Fruit fly (Drosophila melanogaster): Measurements from ENCODE around the gene Fadd.
A peak's percentile ranks its signal among the peaks of the same experiment; 100 is the strongest.

Fadd gene

DNA sequence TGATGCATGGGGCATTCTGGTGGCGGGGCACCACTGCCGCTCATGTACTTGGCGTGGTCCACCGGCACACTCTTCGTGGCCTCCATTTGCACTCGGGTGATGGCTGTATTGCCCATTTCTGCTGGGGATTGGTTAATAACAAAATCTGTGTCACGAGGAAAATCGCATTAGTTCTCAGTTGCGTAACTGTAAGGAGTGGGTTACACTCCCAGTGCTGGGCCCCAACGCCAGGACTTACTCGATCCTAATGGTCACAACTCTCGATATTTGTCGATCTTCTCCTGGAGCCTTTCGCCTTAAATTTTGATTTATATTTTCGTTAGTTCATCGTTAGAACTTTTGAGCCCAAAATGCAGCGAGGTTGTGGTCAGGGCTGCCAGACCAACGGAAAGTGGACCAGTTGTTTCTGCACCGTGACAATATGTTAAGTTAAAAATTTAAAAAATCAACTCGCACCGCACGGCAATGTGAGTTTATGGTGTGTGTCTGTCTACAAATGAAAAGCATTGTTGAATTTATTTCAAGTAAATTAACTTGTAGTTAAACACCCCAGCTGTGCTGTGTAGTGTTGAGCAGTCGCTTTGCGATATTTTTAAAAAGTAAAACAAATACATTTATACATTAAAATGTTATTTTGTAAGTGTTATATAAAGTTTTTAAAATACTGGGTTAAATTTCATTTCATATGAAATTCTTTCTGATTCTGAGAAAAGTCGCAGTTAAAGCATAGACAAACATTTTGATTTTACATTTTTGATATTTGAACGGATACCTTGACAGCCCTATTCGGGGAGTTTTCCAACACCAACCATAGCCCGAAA, 7.1 kb upstream of the Fadd start, which contains the start of the genes Cchl and ND-42 (continued):
- TF ChIP-seq CG3281 (GFP tag; optimal IDR thresholded peaks at IDR 0.05) = peak; percentile 85
- TF ChIP-seq dysf (GFP tag; IDR thresholded peaks at IDR 0.05) = peak; percentile 74; the same call in 2 of the 3 replicates
- TF ChIP-seq Dad (GFP tag; optimal IDR thresholded peaks at IDR 0.05) = peak; percentile 54
- peak; percentile 61 for TF ChIP-seq CG6765 (GFP tag; optimal IDR thresholded peaks at IDR 0.05)
- TF ChIP-seq bowl (GFP tag; IDR thresholded peaks at IDR 0.05) = 0 out of 2 replicates have a peak, but pooled peaks have one; percentile 36
- TF ChIP-seq br (optimal IDR thresholded peaks at IDR 0.05) = no peak
- peak; percentile 48 for TF ChIP-seq CTCF (GFP tag; optimal IDR thresholded peaks at IDR 0.05)
- peak; percentile 92 for TF ChIP-seq CoRest (tag; optimal IDR thresholded peaks at IDR 0.05)
- TF ChIP-seq lmd (GFP tag; IDR thresholded peaks at IDR 0.05) = peak; percentile 64
- peak; percentile 54 for TF ChIP-seq CG1792 (GFP tag; optimal IDR thresholded peaks at IDR 0.05)
- TF ChIP-seq CG8281 (tag; optimal IDR thresholded peaks at IDR 0.05) = no peak
- TF ChIP-seq CG31365 (tag; optimal IDR thresholded peaks at IDR 0.05) = no peak
- peak; percentile 81 for TF ChIP-seq CG16815 (GFP tag; optimal IDR thresholded peaks at IDR 0.05)
- no peak for TF ChIP-seq CG17186 (GFP tag; optimal IDR thresholded peaks at IDR 0.05)
- 0 out of 3 replicates have a peak, but pooled peaks have one; percentile 15 for TF ChIP-seq CG3726 (GFP tag; IDR thresholded peaks at IDR 0.05)
- TF ChIP-seq CG12659 (GFP tag; optimal IDR thresholded peaks at IDR 0.05) = peak; percentile 90
- peak; percentile 81; the same call in 1 of the 2 replicates for TF ChIP-seq CG9932 (GFP tag; IDR thresholded peaks at IDR 0.05)
- TF ChIP-seq twi (tag; optimal IDR thresholded peaks at IDR 0.05) = peak; percentile 67
- peak; percentile 82 for TF ChIP-seq CG2120 (GFP tag; optimal IDR thresholded peaks at IDR 0.05)
- peak; percentile 81 for TF ChIP-seq az2 (GFP tag; optimal IDR thresholded peaks at IDR 0.05)
- peak; percentile 42; the same call in 1 of the 3 replicates for TF ChIP-seq H15 (GFP tag; IDR thresholded peaks at IDR 0.05)
- peak; percentile 84 for TF ChIP-seq CG9727 (GFP tag; optimal IDR thresholded peaks at IDR 0.05)
- TF ChIP-seq Ets97D (GFP tag; optimal IDR thresholded peaks at IDR 0.05) = peak; percentile 68
- TF ChIP-seq CG10462 (GFP tag; optimal IDR thresholded peaks at IDR 0.05) = peak; percentile 51
- TF ChIP-seq lola (GFP tag; optimal IDR thresholded peaks at IDR 0.05) = peak in 1 of 3 experiments; percentile 81
- peak; percentile 70 for TF ChIP-seq MBD-R2 (GFP tag; IDR thresholded peaks at IDR 0.05)
- peak; percentile 87 for TF ChIP-seq vvl (GFP tag; IDR thresholded peaks at IDR 0.05)
- TF ChIP-seq Xbp1 (GFP tag; optimal IDR thresholded peaks at IDR 0.05) = peak; percentile 85
- peak in 1 of 2 experiments; percentile 56 for TF ChIP-seq insv (GFP tag; optimal IDR thresholded peaks at IDR 0.05)
- TF ChIP-seq Antp (GFP tag; optimal IDR thresholded peaks at IDR 0.05) = peak; percentile 72
- TF ChIP-seq sob (GFP tag; IDR thresholded peaks at IDR 0.05) = peak; percentile 79
- TF ChIP-seq Deaf1 (tag; optimal IDR thresholded peaks at IDR 0.05) = peak; percentile 49
- no peak for TF ChIP-seq zf30C (GFP tag; optimal IDR thresholded peaks at IDR 0.05)
- 0 out of 4 replicates have a peak, but pooled peaks have one; percentile 32 for TF ChIP-seq chinmo (GFP tag; IDR thresholded peaks at IDR 0.05; ENCODE audit: partially characterized antibody)
- TF ChIP-seq CrebB (tag; optimal IDR thresholded peaks at IDR 0.05) = peak; percentile 37
- peak; percentile 86 for TF ChIP-seq lilli (GFP tag; optimal IDR thresholded peaks at IDR 0.05)
- 0 out of 2 replicates have a peak, but pooled peaks have one; percentile 10 for TF ChIP-seq CkIIα-i1 (GFP tag; IDR thresholded peaks at IDR 0.05)
- peak; percentile 51 for TF ChIP-seq Nf-YB (GFP tag; optimal IDR thresholded peaks at IDR 0.05)
- TF ChIP-seq NC2α (GFP tag; optimal IDR thresholded peaks at IDR 0.05) = peak; percentile 68
- TF ChIP-seq CG11696 (GFP tag; IDR thresholded peaks at IDR 0.05) = no peak
- TF ChIP-seq Gug (GFP tag; IDR thresholded peaks at IDR 0.05) = peak; percentile 44; the same call in 3 of the 4 replicates
- TF ChIP-seq luna (GFP tag; optimal IDR thresholded peaks at IDR 0.05) = peak; percentile 26
- TF ChIP-seq trem (tag; optimal IDR thresholded peaks at IDR 0.05) = peak; percentile 84
- peak; percentile 97 for TF ChIP-seq Med (GFP tag)
- TF ChIP-seq peb (GFP tag; IDR thresholded peaks at IDR 0.05) = 0 out of 2 replicates have a peak, but pooled peaks have one; percentile 12
- peak; percentile 83 for TF ChIP-seq tin (GFP tag; optimal IDR thresholded peaks at IDR 0.05)
- TF ChIP-seq CG12299 (tag; optimal IDR thresholded peaks at IDR 0.05) = peak; percentile 64
- peak; percentile 16 for TF ChIP-seq CG8359 (GFP tag; optimal IDR thresholded peaks at IDR 0.05; ENCODE audit: borderline replicate concordance)
- TF ChIP-seq CG10979 (tag; optimal IDR thresholded peaks at IDR 0.05) = peak; percentile 70

Measured in whole organism, embryonic.